Fruit fly (Drosophila melanogaster): ENCODE data around the gene NijA.

The NijA gene

dm6 chr3L:10739666-10740417 lies 43.2 kb upstream of the NijA start:
- TF ChIP-seq cnc (optimal IDR thresholded peaks at IDR 0.05) (no peak), kay (GFP tag; ENCODE audit: borderline replicate concordance) (no peak), cic (GFP tag; optimal IDR thresholded peaks at IDR 0.05) (peak; percentile 18), Clk (GFP tag; optimal IDR thresholded peaks at IDR 0.05) (peak; percentile 89), toe (GFP tag; optimal IDR thresholded peaks at IDR 0.05) (peak; percentile 95), CG11617 (GFP tag; optimal IDR thresholded peaks at IDR 0.05) (peak; percentile 73), CG5204 (GFP tag; optimal IDR thresholded peaks at IDR 0.05) (peak; percentile 79), CG7045 (GFP tag; optimal IDR thresholded peaks at IDR 0.05) (peak; percentile 93), CG12768 (GFP tag; optimal IDR thresholded peaks at IDR 0.05) (peak; percentile 92), ovo (GFP tag; optimal IDR thresholded peaks at IDR 0.05) (no peak), bab1 (GFP tag; optimal IDR thresholded peaks at IDR 0.05) (peak; percentile 53), Hr96 (GFP tag; optimal IDR thresholded peaks at IDR 0.05) (peak; percentile 79), tj (GFP tag; optimal IDR thresholded peaks at IDR 0.05) (peak; percentile 57), CG1620 (GFP tag; optimal IDR thresholded peaks at IDR 0.05) (peak; percentile 36), Mnt (GFP tag; optimal IDR thresholded peaks at IDR 0.05) (peak; percentile 8), Crg-1 (GFP tag; optimal IDR thresholded peaks at IDR 0.05) (peak; percentile 15), CG14711 (tag; optimal IDR thresholded peaks at IDR 0.05) (peak; percentile 82), pad (GFP tag; optimal IDR thresholded peaks at IDR 0.05) (peak; percentile 77), CG33017 (tag; optimal IDR thresholded peaks at IDR 0.05) (peak; percentile 76), CG7101 (tag; optimal IDR thresholded peaks at IDR 0.05) (peak; percentile 75)

DNA sequence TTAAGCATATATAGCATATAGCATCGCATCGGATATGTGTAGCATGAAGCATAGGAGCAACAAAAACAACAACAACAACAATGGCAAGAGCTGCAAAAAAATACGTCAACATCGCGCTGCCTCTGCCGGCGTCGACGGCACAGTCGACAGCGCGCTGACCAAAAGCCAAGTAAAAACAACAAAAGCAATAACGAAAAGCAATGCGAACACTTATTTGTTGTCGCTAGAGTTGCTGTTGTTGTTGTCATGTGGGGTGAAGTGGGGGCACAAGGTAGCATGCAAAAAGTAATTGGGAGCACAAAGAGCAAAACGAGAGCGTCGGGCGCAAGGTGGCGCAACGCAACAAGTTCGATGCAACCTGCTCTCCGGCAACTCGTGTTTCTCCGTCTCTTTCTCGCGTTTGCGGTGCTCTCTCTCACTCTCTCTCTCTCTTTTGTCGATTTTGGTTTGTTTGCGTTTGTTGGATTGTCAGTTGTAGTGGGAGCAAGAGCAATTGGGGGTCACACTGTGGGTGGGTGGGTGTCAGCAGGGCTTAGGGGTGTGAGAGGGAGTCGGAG lies 42.5 kb upstream of the NijA start:
- TF ChIP-seq CG5204 (GFP tag; optimal IDR thresholded peaks at IDR 0.05) (no peak), bab1 (GFP tag; optimal IDR thresholded peaks at IDR 0.05) (no peak), CG1620 (GFP tag; optimal IDR thresholded peaks at IDR 0.05) (no peak), toe (GFP tag; optimal IDR thresholded peaks at IDR 0.05) (no peak), CG14711 (tag; optimal IDR thresholded peaks at IDR 0.05) (no peak), Hr96 (GFP tag; optimal IDR thresholded peaks at IDR 0.05) (no peak), tj (GFP tag; optimal IDR thresholded peaks at IDR 0.05) (peak; percentile 23), cnc (optimal IDR thresholded peaks at IDR 0.05) (no peak)

dm6 chr3L:10738347-10739108 lies 41.9 kb upstream of the NijA start:
- TF ChIP-seq CG11617 (GFP tag; optimal IDR thresholded peaks at IDR 0.05) (peak; percentile 77), tj (GFP tag; optimal IDR thresholded peaks at IDR 0.05) (peak; percentile 56), CG7101 (tag; optimal IDR thresholded peaks at IDR 0.05) (peak; percentile 70), Crg-1 (GFP tag; optimal IDR thresholded peaks at IDR 0.05) (no peak), cic (GFP tag; optimal IDR thresholded peaks at IDR 0.05) (peak; percentile 27), ovo (GFP tag; optimal IDR thresholded peaks at IDR 0.05) (peak; percentile 12), CG33017 (tag; optimal IDR thresholded peaks at IDR 0.05) (peak; percentile 73), CG1620 (GFP tag; optimal IDR thresholded peaks at IDR 0.05) (no peak), CG5204 (GFP tag; optimal IDR thresholded peaks at IDR 0.05) (peak; percentile 40), Hr96 (GFP tag; optimal IDR thresholded peaks at IDR 0.05) (no peak), CG12768 (GFP tag; optimal IDR thresholded peaks at IDR 0.05) (peak; percentile 83), cnc (optimal IDR thresholded peaks at IDR 0.05) (no peak), kay (GFP tag; ENCODE audit: borderline replicate concordance) (peak; percentile 25), bab1 (GFP tag; optimal IDR thresholded peaks at IDR 0.05) (peak; percentile 39), Clk (GFP tag; optimal IDR thresholded peaks at IDR 0.05) (peak; percentile 25), CG7045 (GFP tag; optimal IDR thresholded peaks at IDR 0.05) (peak; percentile 81), Mnt (GFP tag; optimal IDR thresholded peaks at IDR 0.05) (no peak), toe (GFP tag; optimal IDR thresholded peaks at IDR 0.05) (no peak), pad (GFP tag; optimal IDR thresholded peaks at IDR 0.05) (peak; percentile 73), CG14711 (tag; optimal IDR thresholded peaks at IDR 0.05) (peak; percentile 80)

DNA sequence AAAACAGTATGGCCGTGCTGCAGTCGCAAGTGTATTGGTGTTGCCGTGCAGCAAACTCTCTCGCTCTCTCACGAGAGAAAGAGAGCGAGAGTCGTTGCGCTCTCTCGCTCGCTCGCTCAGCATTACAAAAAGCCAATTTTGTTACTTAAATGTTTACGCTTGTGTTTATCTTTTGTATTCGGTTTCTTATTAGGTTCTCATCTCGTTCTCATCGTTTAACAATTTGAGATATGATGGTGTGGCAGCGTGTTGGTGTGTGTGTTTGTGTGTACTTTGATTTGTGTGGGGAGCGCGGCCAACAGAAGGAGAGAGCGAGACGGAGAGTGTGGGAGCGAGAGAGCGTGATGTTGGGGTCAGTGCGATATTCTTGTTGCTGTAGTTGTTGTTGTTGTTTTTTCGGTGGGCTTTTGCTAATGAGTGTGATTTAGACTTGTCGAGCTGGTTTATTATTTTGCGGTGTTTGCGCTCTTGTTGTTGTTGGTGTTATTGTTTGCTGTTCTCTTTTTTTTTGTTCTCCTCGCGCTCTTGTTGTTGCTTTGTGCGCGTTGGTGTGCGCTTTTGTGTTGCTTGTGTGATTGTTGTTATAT lies 40.5 kb upstream of the NijA start:
- TF ChIP-seq toe (GFP tag; optimal IDR thresholded peaks at IDR 0.05) (peak; percentile 28), cic (GFP tag; optimal IDR thresholded peaks at IDR 0.05) (peak; percentile 80), CG7101 (tag; optimal IDR thresholded peaks at IDR 0.05) (peak; percentile 44), CG33017 (tag; optimal IDR thresholded peaks at IDR 0.05) (peak; percentile 55), pad (GFP tag; optimal IDR thresholded peaks at IDR 0.05) (peak; percentile 63), CG14711 (tag; optimal IDR thresholded peaks at IDR 0.05) (no peak), Mnt (GFP tag; optimal IDR thresholded peaks at IDR 0.05) (no peak), Hr96 (GFP tag; optimal IDR thresholded peaks at IDR 0.05) (no peak), CG7045 (GFP tag; optimal IDR thresholded peaks at IDR 0.05) (peak; percentile 62), cnc (optimal IDR thresholded peaks at IDR 0.05) (no peak), bab1 (GFP tag; optimal IDR thresholded peaks at IDR 0.05) (no peak), CG11617 (GFP tag; optimal IDR thresholded peaks at IDR 0.05) (peak; percentile 31), ovo (GFP tag; optimal IDR thresholded peaks at IDR 0.05) (peak; percentile 75), Crg-1 (GFP tag; optimal IDR thresholded peaks at IDR 0.05) (no peak), CG12768 (GFP tag; optimal IDR thresholded peaks at IDR 0.05) (peak; percentile 77), CG1620 (GFP tag; optimal IDR thresholded peaks at IDR 0.05) (no peak), CG5204 (GFP tag; optimal IDR thresholded peaks at IDR 0.05) (no peak), Clk (GFP tag; optimal IDR thresholded peaks at IDR 0.05) (no peak), tj (GFP tag; optimal IDR thresholded peaks at IDR 0.05) (peak; percentile 89), kay (GFP tag; ENCODE audit: borderline replicate concordance) (no peak)
